Fruit fly (Drosophila melanogaster): ENCODE measurements around the gene CG5274.

The CG5274 gene

dm6 chr3L:20403493-20404379 lies 23.7 kb downstream of the CG5274 start (continued):
- TF ChIP-seq CG4424 (GFP tag; optimal IDR thresholded peaks at IDR 0.05), result no peak
- 0 out of 3 replicates have a peak, but pooled peaks have one; percentile 32 for TF ChIP-seq CG16813 (GFP tag; IDR thresholded peaks at IDR 0.05; ENCODE audit: partially characterized antibody)
- no peak for TF ChIP-seq lilli (GFP tag; optimal IDR thresholded peaks at IDR 0.05)
- peak; percentile 27; the same call in 1 of the 3 replicates for TF ChIP-seq row (GFP tag; IDR thresholded peaks at IDR 0.05)
- peak; percentile 15 for TF ChIP-seq CG13775 (GFP tag; optimal IDR thresholded peaks at IDR 0.05)
- peak; percentile 9 for TF ChIP-seq sqz (GFP tag; optimal IDR thresholded peaks at IDR 0.05)

DNA sequence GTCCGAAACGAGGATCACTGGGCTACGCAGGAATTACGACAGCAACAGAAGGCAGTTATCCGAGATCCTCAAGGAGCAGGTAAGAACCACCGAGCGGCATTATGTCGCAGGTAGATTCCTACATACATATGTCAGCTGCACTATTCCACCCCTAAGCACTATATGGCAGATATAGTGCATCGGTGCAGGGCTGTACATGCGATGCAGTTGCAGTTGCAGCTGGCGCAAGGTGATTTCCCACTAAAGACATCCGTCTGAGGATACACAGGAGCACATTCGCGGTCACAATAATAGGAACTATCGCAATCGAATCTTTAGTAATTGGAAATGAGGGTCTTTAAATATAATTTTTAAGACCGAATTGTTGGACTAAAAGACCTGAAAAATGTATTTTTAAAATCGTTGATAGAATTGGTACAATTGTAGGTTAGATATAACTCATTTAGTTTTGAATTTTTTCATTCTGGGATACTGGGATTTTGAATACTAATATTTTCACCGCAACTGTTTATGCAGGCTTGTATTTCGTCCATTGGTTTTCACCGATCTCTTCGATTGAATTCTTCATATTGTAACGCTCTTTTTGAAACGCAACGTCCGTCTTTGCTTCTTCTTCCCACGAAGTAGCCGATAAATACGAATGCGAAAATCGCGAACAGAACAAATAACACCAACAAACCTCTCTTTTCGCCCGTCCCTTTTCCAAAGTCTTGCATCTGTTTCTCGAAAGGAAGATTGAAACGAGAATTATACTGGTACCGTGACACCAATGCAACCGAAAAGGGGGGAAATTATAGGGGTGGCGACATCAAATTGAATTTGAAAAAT lies 24.6 kb downstream of the CG5274 start:
- TF ChIP-seq Dref (GFP tag; IDR thresholded peaks at IDR 0.05) (no peak), gsb (GFP tag; IDR thresholded peaks at IDR 0.05) (no peak), CG32772 (GFP tag; IDR thresholded peaks at IDR 0.05) (no peak), CG10274 (GFP tag; optimal IDR thresholded peaks at IDR 0.05) (no peak), Oli (tag; optimal IDR thresholded peaks at IDR 0.05) (peak; percentile 32), CG4730 (GFP tag; IDR thresholded peaks at IDR 0.05) (no peak), toy (GFP tag; IDR thresholded peaks at IDR 0.05) (no peak), CG1233 (GFP tag; optimal IDR thresholded peaks at IDR 0.05) (peak; percentile 7), unc-4 (GFP tag; IDR thresholded peaks at IDR 0.05; ENCODE audit: partially characterized antibody) (no peak), hkb (optimal IDR thresholded peaks at IDR 0.05) (no peak), hkb (GFP tag; IDR thresholded peaks at IDR 0.05) (no peak), hbn (GFP tag; IDR thresholded peaks at IDR 0.05; ENCODE audit: partially characterized antibody) (no peak), CG4617 (GFP tag; optimal IDR thresholded peaks at IDR 0.05; ENCODE audit: borderline replicate concordance) (no peak), corto (GFP tag; optimal IDR thresholded peaks at IDR 0.05) (peak; percentile 57), CG4820 (GFP tag; optimal IDR thresholded peaks at IDR 0.05) (peak; percentile 30), Dfd (GFP tag; optimal IDR thresholded peaks at IDR 0.05) (no peak), ssp (GFP tag; IDR thresholded peaks at IDR 0.05) (no peak), Fer1 (GFP tag; optimal IDR thresholded peaks at IDR 0.05) (no peak), CG3847 (GFP tag; IDR thresholded peaks at IDR 0.05) (no peak), pita (GFP tag; optimal IDR thresholded peaks at IDR 0.05) (no peak), gsb-n (tag; optimal IDR thresholded peaks at IDR 0.05) (peak; percentile 47), CG33557 (GFP tag; optimal IDR thresholded peaks at IDR 0.05) (peak; percentile 43), CG11085 (GFP tag; IDR thresholded peaks at IDR 0.05) (no peak), CG15696 (tag; optimal IDR thresholded peaks at IDR 0.05) (peak; percentile 95), chn (GFP tag; optimal IDR thresholded peaks at IDR 0.05) (no peak), CG13894 (tag; optimal IDR thresholded peaks at IDR 0.05) (no peak), ase (GFP tag; IDR thresholded peaks at IDR 0.05) (no peak), Hey (tag; optimal IDR thresholded peaks at IDR 0.05) (no peak), CG16863 (GFP tag; optimal IDR thresholded peaks at IDR 0.05) (no peak), CG18262 (tag; optimal IDR thresholded peaks at IDR 0.05) (peak; percentile 72), CG3281 (GFP tag; optimal IDR thresholded peaks at IDR 0.05) (no peak), gem (tag; optimal IDR thresholded peaks at IDR 0.05) (peak; percentile 64), CG18619 (GFP tag; optimal IDR thresholded peaks at IDR 0.05) (no peak), CG8290 (GFP tag; optimal IDR thresholded peaks at IDR 0.05) (peak; percentile 29), CG8290 (tag; optimal IDR thresholded peaks at IDR 0.05) (peak in 1 of 2 experiments; percentile 19), Taf1 (GFP tag; IDR thresholded peaks at IDR 0.05) (no peak), Lim3 (GFP tag; IDR thresholded peaks at IDR 0.05) (no peak), cg (GFP tag; optimal IDR thresholded peaks at IDR 0.05) (no peak), CG31224 (GFP tag; IDR thresholded peaks at IDR 0.05) (no peak), CG7556 (GFP tag; optimal IDR thresholded peaks at IDR 0.05) (no peak), CG12219 (GFP tag; optimal IDR thresholded peaks at IDR 0.05) (no peak)

Data from whole organism, embryonic.